Worm (Caenorhabditis elegans) whole organism, late embryonic: ENCODE results near the gene F41G3.19.

Experiments
- C38D4.7 ChIP-seq: fragments of 200-800 bp; sonication (Bioruptor generic); optimal IDR thresholded peaks from 2 replicates; lab custom pipeline; 2018; ENCODE audit warnings: mild to moderate bottlenecking, missing genetic modification characterization, moderate library complexity, missing compliant biosample characterization
- K02D7.2 ChIP-seq: sonication (generic microtip); optimal IDR thresholded peaks from 2 replicates; lab custom pipeline; 2017; ENCODE audit warnings: mild to moderate bottlenecking, missing genetic modification characterization, missing compliant biosample characterization
- ahr-1 ChIP-seq: sonication (generic microtip); optimal IDR thresholded peaks from 2 replicates; lab custom pipeline; 2016; ENCODE audit warnings: missing genetic modification characterization, missing compliant biosample characterization
- ceh-19 ChIP-seq: fragments of 200-800 bp; sonication (Bioruptor generic); optimal IDR thresholded peaks from 2 replicates; lab custom pipeline; 2018; ENCODE audit warnings: mild to moderate bottlenecking, missing genetic modification characterization, missing compliant biosample characterization
- ceh-2 ChIP-seq: sonication (generic microtip); optimal IDR thresholded peaks from 2 replicates; lab custom pipeline; 2016; ENCODE audit warnings: missing genotype, missing genetic modification characterization, missing compliant biosample characterization
- ceh-22 ChIP-seq: sonication (generic microtip); optimal IDR thresholded peaks from 2 replicates; lab custom pipeline; 2017; ENCODE audit warnings: missing biosample characterization, missing genetic modification characterization
- ceh-24 ChIP-seq: sonication (generic microtip); optimal IDR thresholded peaks from 2 replicates; lab custom pipeline; 2016; ENCODE audit warnings: mild to moderate bottlenecking, missing genetic modification characterization, missing compliant biosample characterization
- ceh-31 ChIP-seq: sonication (generic microtip); optimal IDR thresholded peaks from 2 replicates; lab custom pipeline; 2016; ENCODE audit warnings: missing genetic modification characterization, missing compliant biosample characterization
- ceh-45 ChIP-seq: fragments of 200-800 bp; sonication (Bioruptor generic); IDR thresholded peaks from 2 replicates; pipeline ENCODE4 v1.3.6; 2022; ENCODE audit warnings: missing genetic modification reagents, missing genetic modification characterization, missing compliant biosample characterization
- ceh-9 ChIP-seq: sonication (generic microtip); optimal IDR thresholded peaks from 2 replicates; lab custom pipeline; 2016; ENCODE audit warnings: mild to moderate bottlenecking, missing genetic modification characterization, inconsistent platforms, missing compliant biosample characterization
- che-1 ChIP-seq: sonication (generic microtip); optimal IDR thresholded peaks from 2 replicates; lab custom pipeline; 2016; ENCODE audit warnings: mild to moderate bottlenecking, missing genetic modification characterization, missing compliant biosample characterization
- dve-1 ChIP-seq: sonication (generic microtip); optimal IDR thresholded peaks from 2 replicates; lab custom pipeline; 2017; ENCODE audit warnings: antibody characterized with exemption, mild to moderate bottlenecking, missing genetic modification characterization, missing compliant biosample characterization
- elt-4 ChIP-seq: sonication (generic microtip); optimal IDR thresholded peaks from 2 replicates; lab custom pipeline; 2016; ENCODE audit warnings: missing genetic modification characterization, missing compliant biosample characterization
- fkh-10 ChIP-seq: fragments of 150-350 bp; optimal IDR thresholded peaks from 2 replicates; lab custom pipeline; 2014; ENCODE audit warnings: missing biosample characterization, missing genetic modification reagents, missing genetic modification characterization
- fkh-6 ChIP-seq: sonication (generic microtip); optimal IDR thresholded peaks from 2 replicates; lab custom pipeline; 2016; ENCODE audit warnings: missing genetic modification characterization, missing compliant biosample characterization
- hlh-30 ChIP-seq: sonication (generic microtip); optimal IDR thresholded peaks from 2 replicates; lab custom pipeline; 2017; ENCODE audit warnings: antibody characterized with exemption, missing genetic modification characterization, missing compliant biosample characterization; ENCODE audit not compliant: insufficient read depth
- hlh-6 ChIP-seq: sonication (generic microtip); optimal IDR thresholded peaks from 2 replicates; lab custom pipeline; 2016; ENCODE audit warnings: missing genotype, missing genetic modification characterization, missing compliant biosample characterization
- hlh-8 ChIP-seq: sonication (generic microtip); optimal IDR thresholded peaks from 2 replicates; lab custom pipeline; 2016; ENCODE audit warnings: missing genotype, missing genetic modification characterization, missing compliant biosample characterization
- madf-2 ChIP-seq: sonication (generic microtip); optimal IDR thresholded peaks from 2 replicates; lab custom pipeline; 2017; ENCODE audit warnings: missing genetic modification characterization, missing compliant biosample characterization
- nfya-1 ChIP-seq: sonication (generic microtip); optimal IDR thresholded peaks from 2 replicates; lab custom pipeline; 2017; ENCODE audit warnings: missing genetic modification characterization, mild to moderate bottlenecking, missing compliant biosample characterization, antibody characterized with exemption, moderate library complexity
- nhr-11 ChIP-seq: fragments of 150-350 bp; optimal IDR thresholded peaks from 2 replicates; lab custom pipeline; 2014; ENCODE audit warnings: missing biosample characterization, missing genetic modification characterization
- nhr-232 ChIP-seq: sonication (generic microtip); optimal IDR thresholded peaks from 2 replicates; lab custom pipeline; 2016; ENCODE audit warnings: missing genetic modification characterization, missing compliant biosample characterization
- npax-4 ChIP-seq: sonication (generic microtip); optimal IDR thresholded peaks from 2 replicates; lab custom pipeline; 2016; ENCODE audit warnings: missing genetic modification characterization, missing compliant biosample characterization
- pax-1 ChIP-seq: fragments of 150-350 bp; optimal IDR thresholded peaks from 2 replicates; lab custom pipeline; 2014; ENCODE audit warnings: missing biosample characterization, missing genetic modification characterization
- pha-2 ChIP-seq: sonication (generic microtip); optimal IDR thresholded peaks from 2 replicates; lab custom pipeline; 2017; ENCODE audit warnings: mild to moderate bottlenecking, missing genetic modification characterization, missing compliant biosample characterization
- pros-1 ChIP-seq: fragments of 150-350 bp; optimal IDR thresholded peaks from 2 replicates; lab custom pipeline; 2014; ENCODE audit warnings: missing biosample characterization, missing genetic modification reagents, missing genetic modification characterization
- rnt-1 ChIP-seq: sonication (generic microtip); optimal IDR thresholded peaks from 2 replicates; lab custom pipeline; 2016; ENCODE audit warnings: missing genetic modification characterization, missing compliant biosample characterization
- sdc-2 ChIP-seq: sonication (generic microtip); optimal IDR thresholded peaks from 2 replicates; lab custom pipeline; 2016; ENCODE audit warnings: missing genotype, missing genetic modification characterization, missing compliant biosample characterization
- sox-4 ChIP-seq: sonication (generic microtip); optimal IDR thresholded peaks from 2 replicates; lab custom pipeline; 2017; ENCODE audit warnings: mild to moderate bottlenecking, missing genetic modification characterization, inconsistent platforms, missing compliant biosample characterization
- syd-9 ChIP-seq: sonication (generic microtip); optimal IDR thresholded peaks from 2 replicates; lab custom pipeline; 2016; ENCODE audit warnings: mild to moderate bottlenecking, missing genetic modification characterization, moderate library complexity, missing compliant biosample characterization
- tbx-7 ChIP-seq: sonication (generic microtip); optimal IDR thresholded peaks from 2 replicates; lab custom pipeline; 2016; ENCODE audit warnings: missing genotype, missing genetic modification characterization, missing compliant biosample characterization
- ttx-3 ChIP-seq: sonication (generic microtip); optimal IDR thresholded peaks from 2 replicates; lab custom pipeline; 2016; ENCODE audit warnings: missing genetic modification reagents, missing genetic modification characterization, missing compliant biosample characterization
- unc-42 ChIP-seq: sonication (generic microtip); optimal IDR thresholded peaks from 2 replicates; lab custom pipeline; 2016; ENCODE audit warnings: missing genotype, missing genetic modification characterization, missing compliant biosample characterization
- zip-5 ChIP-seq: sonication (generic microtip); optimal IDR thresholded peaks from 2 replicates; lab custom pipeline; 2016; ENCODE audit warnings: missing genetic modification characterization, missing compliant biosample characterization

Gene F41G3.19

ce11 chrII:6718221-6718620, 33.7 kb downstream of the F41G3.19 start, which contains the start of gene tsp-10:
Gene tsp-10 (plus strand): TSS chrII:6718586.
- TF ChIP-seq K02D7.2 (tag; lab: Kevin White, UChicago): no peak
- no peak for TF ChIP-seq ceh-31
- no peak for TF ChIP-seq pax-1 (tag; lab: Kevin White, UChicago)
- TF ChIP-seq sox-4 (tag; lab: Kevin White, UChicago): no peak

ce11 chrII:6716638-6717037, 35.3 kb downstream of the F41G3.19 start, which contains the start of the genes T14B4.5 and T14B4.20:
Gene T14B4.5 (plus strand): TSS chrII:6716863.
Gene T14B4.20 (plus strand): TSS chrII:6716901.
- no peak for TF ChIP-seq nfya-1
- TF ChIP-seq sox-4 (tag; lab: Kevin White, UChicago): no peak
- no peak for TF ChIP-seq ceh-22

- TF ChIP-seq syd-9: no peak
- TF ChIP-seq ceh-9 (tag; lab: Kevin White, UChicago): no peak
- TF ChIP-seq zip-5: no peak
- no peak for TF ChIP-seq pha-2 (tag; lab: Kevin White, UChicago)
- no peak for TF ChIP-seq C38D4.7
- no peak for TF ChIP-seq unc-42 (tag; lab: Kevin White, UChicago)
- no peak for TF ChIP-seq nhr-232 (tag; lab: Kevin White, UChicago)
- no peak for TF ChIP-seq ceh-2 (tag; lab: Kevin White, UChicago)
- no peak for TF ChIP-seq elt-4 (tag; lab: Kevin White, UChicago)
- TF ChIP-seq dve-1 (tag; lab: Kevin White, UChicago): no peak
- TF ChIP-seq ahr-1 (tag; lab: Kevin White, UChicago): no peak
Measured at ce11 chrII:6715853-6716252, 36.1 kb downstream of the F41G3.19 start.

- TF ChIP-seq hlh-8 (tag; lab: Kevin White, UChicago) (no peak), pros-1 (tag; lab: Kevin White, UChicago) (no peak), rnt-1 (tag; lab: Kevin White, UChicago) (no peak), hlh-6 (no peak), madf-2 (tag; lab: Kevin White, UChicago) (no peak), nhr-11 (tag; lab: Kevin White, UChicago) (no peak), npax-4 (tag; lab: Kevin White, UChicago) (no peak), fkh-10 (GFP tag; lab: Kevin White, UChicago) (no peak), ceh-19 (no peak), che-1 (tag; lab: Kevin White, UChicago) (no peak), fkh-6 (no peak), ceh-45 (no peak), sdc-2 (tag; lab: Kevin White, UChicago) (no peak), tbx-7 (tag; lab: Kevin White, UChicago) (no peak), nhr-232 (tag; lab: Kevin White, UChicago) (no peak), ttx-3 (tag; lab: Kevin White, UChicago) (no peak), ceh-24 (tag; lab: Kevin White, UChicago) (no peak)
Measured at ce11 chrII:6713832-6714342, 38.0 kb downstream of the F41G3.19 start, which contains the start of gene dpy-2. Gene dpy-2 (plus strand): TSS chrII:6714292.

ce11 chrII:6713003-6713402, 38.9 kb downstream of the F41G3.19 start:
- no peak for TF ChIP-seq syd-9
- no peak for TF ChIP-seq hlh-30 (tag; lab: Kevin White, UChicago)
- TF ChIP-seq ceh-45: no peak
